Fruit fly (Drosophila melanogaster) whole organism, pupa: Measurements from ENCODE around the gene CG42395.
A peak's percentile ranks its signal among the peaks of the same experiment; 100 is the strongest.

Experiments used
- CG17806 ChIP-seq: fragments of 200-800 bp; sonication (Bioruptor generic); optimal IDR thresholded peaks from 2 replicates; lab custom pipeline; 2018; ENCODE audit warnings: missing biosample characterization, mild to moderate bottlenecking, missing genetic modification characterization, moderate library complexity
- CG32121 ChIP-seq: fragments of 200-800 bp; sonication (Bioruptor generic); IDR thresholded peaks from 2 replicates; pipeline ENCODE4 v1.3.6; 2022; ENCODE audit warnings: missing biosample characterization, missing genetic modification characterization
- rn ChIP-seq: fragments of 200-800 bp; sonication (Bioruptor generic); IDR thresholded peaks from 2 replicates; pipeline ENCODE4 v1.3.6; 2022; ENCODE audit warnings: missing biosample characterization, missing genetic modification characterization

- TF ChIP-seq CG32121 (GFP tag; lab: Robert Waterston, UW) (peak; percentile 94), rn (peak; percentile 89), CG17806 (tag; lab: Kevin White, UChicago) (peak; percentile 93)
Observed at dm6 chrX:9583440-9584103, 7.5 kb upstream of the CG42395 start.
